Worm (Caenorhabditis elegans) whole organism, L2 larva: ENCODE measurements around the gene ndx-3.
"Not testable (repeated sequence)": the region's sequence is repeated elsewhere in the genome, so short reads cannot be mapped to it uniquely, and the experiment has no call there.

ENCODE experiments used
- R02D3.7 ChIP-seq: fragments of 150-350 bp; optimal IDR thresholded peaks from 2 replicates; lab custom pipeline; 2014; ENCODE audit warnings: missing biosample characterization, missing genetic modification characterization
- nhr-23 ChIP-seq: fragments of 150-350 bp; optimal IDR thresholded peaks from 2 replicates; lab custom pipeline; 2014; ENCODE audit warnings: missing biosample characterization, missing genetic modification reagents, missing genetic modification characterization
- nhr-77 ChIP-seq: fragments of 150-350 bp; optimal IDR thresholded peaks from 2 replicates; lab custom pipeline; 2014; ENCODE audit warnings: missing biosample characterization, missing genetic modification characterization

DNA sequence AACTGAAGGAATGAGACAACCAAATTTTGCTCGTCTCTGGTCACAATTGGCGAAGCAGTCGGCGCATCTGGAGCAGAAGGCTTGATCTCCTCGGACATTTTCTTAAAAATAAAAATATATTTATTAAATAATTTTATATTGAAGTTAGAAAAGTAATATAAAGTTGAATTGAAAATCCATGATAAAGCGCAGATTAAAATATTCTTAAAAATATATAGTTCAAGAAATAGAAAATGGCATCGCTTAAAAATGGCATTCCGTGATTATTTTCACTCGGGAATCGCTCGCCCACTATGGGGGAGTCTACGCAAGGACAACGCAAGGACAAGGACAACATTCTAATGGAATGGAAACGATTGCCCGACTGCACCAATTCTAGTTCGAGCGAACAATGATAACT, 49.7 kb upstream of the ndx-3 start, which contains the start of gene sgt-1:
- TF ChIP-seq R02D3.7 (tag; lab: Kevin White, UChicago); nhr-23 (tag; lab: Kevin White, UChicago); nhr-77: not testable (repeated sequence)
